Worm (Caenorhabditis elegans): ENCODE measurements around the gene F10E9.4.

DNA sequence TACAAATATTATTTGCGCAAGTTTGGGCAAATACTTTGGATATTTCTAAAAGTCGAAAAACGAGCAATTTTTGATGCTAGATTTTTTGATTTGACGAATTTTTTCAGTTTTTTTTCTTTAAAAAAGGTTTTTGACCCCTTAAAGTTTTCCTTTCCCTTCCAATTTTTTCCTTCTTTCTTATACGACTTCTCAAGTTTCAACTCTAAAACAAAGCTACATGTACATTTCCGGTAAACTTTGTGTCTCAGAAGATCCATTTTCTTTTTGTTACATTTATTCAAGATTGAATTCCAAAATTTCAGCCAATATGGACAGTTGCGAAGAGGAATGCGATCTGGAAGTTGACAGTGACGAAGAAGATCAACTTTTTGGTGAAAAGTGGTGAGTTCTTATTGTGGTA, 29.5 kb upstream of the F10E9.4 start, which contains the start of gene mig-10:
- TF ChIP-seq aly-2 (tag; optimal IDR thresholded peaks at IDR 0.05) (no peak), nhr-47 (tag; optimal IDR thresholded peaks at IDR 0.05) (no peak), nhr-77 (tag; optimal IDR thresholded peaks at IDR 0.05) (no peak), tbx-2 (tag; optimal IDR thresholded peaks at IDR 0.05) (no peak), rnt-1 (tag; optimal IDR thresholded peaks at IDR 0.05) (no peak), elt-3 (tag; optimal IDR thresholded peaks at IDR 0.05) (no peak), mep-1 (tag; optimal IDR thresholded peaks at IDR 0.05) (no peak), lin-35 (GFP tag; optimal IDR thresholded peaks at IDR 0.05) (no peak)
